Worm (Caenorhabditis elegans) whole organism, late embryonic: Measurements from ENCODE around the gene asns-2.

ENCODE experiments used
- C38D4.7 ChIP-seq: fragments of 200-800 bp; sonication (Bioruptor generic); optimal IDR thresholded peaks from 2 replicates; lab custom pipeline; 2018; ENCODE audit warnings: mild to moderate bottlenecking, missing genetic modification characterization, moderate library complexity, missing compliant biosample characterization
- K09A11.1 ChIP-seq: sonication (generic microtip); optimal IDR thresholded peaks from 2 replicates; lab custom pipeline; 2017; ENCODE audit warnings: antibody characterized with exemption, mild to moderate bottlenecking, missing genetic modification characterization, missing compliant biosample characterization; ENCODE audit not compliant: insufficient read depth
- Y22D7AL.16 ChIP-seq: sonication (generic microtip); optimal IDR thresholded peaks from 2 replicates; lab custom pipeline; 2016; ENCODE audit warnings: missing genetic modification characterization, missing compliant biosample characterization
- ahr-1 ChIP-seq: sonication (generic microtip); optimal IDR thresholded peaks from 2 replicates; lab custom pipeline; 2016; ENCODE audit warnings: missing genetic modification characterization, missing compliant biosample characterization
- ceh-2 ChIP-seq: sonication (generic microtip); optimal IDR thresholded peaks from 2 replicates; lab custom pipeline; 2016; ENCODE audit warnings: missing genotype, missing genetic modification characterization, missing compliant biosample characterization
- ceh-22 ChIP-seq: sonication (generic microtip); optimal IDR thresholded peaks from 2 replicates; lab custom pipeline; 2017; ENCODE audit warnings: missing biosample characterization, missing genetic modification characterization
- ceh-24 ChIP-seq: sonication (generic microtip); optimal IDR thresholded peaks from 2 replicates; lab custom pipeline; 2016; ENCODE audit warnings: mild to moderate bottlenecking, missing genetic modification characterization, missing compliant biosample characterization
- ceh-30 ChIP-seq: fragments of 150-350 bp; optimal IDR thresholded peaks from 2 replicates; lab custom pipeline; 2014; ENCODE audit warnings: missing biosample characterization, missing genetic modification characterization
- ceh-31 ChIP-seq: sonication (generic microtip); optimal IDR thresholded peaks from 2 replicates; lab custom pipeline; 2016; ENCODE audit warnings: missing genetic modification characterization, missing compliant biosample characterization
- ceh-34 ChIP-seq: sonication (generic microtip); optimal IDR thresholded peaks from 2 replicates; lab custom pipeline; 2016; ENCODE audit warnings: mild to moderate bottlenecking, missing genetic modification characterization, missing compliant biosample characterization
- ceh-45 ChIP-seq: fragments of 200-800 bp; sonication (Bioruptor generic); IDR thresholded peaks from 2 replicates; pipeline ENCODE4 v1.3.6; 2022; ENCODE audit warnings: missing genetic modification reagents, missing genetic modification characterization, missing compliant biosample characterization
- ceh-9 ChIP-seq: sonication (generic microtip); optimal IDR thresholded peaks from 2 replicates; lab custom pipeline; 2016; ENCODE audit warnings: mild to moderate bottlenecking, missing genetic modification characterization, inconsistent platforms, missing compliant biosample characterization
- dmd-4 ChIP-seq: sonication (generic microtip); optimal IDR thresholded peaks from 2 replicates; lab custom pipeline; 2016; ENCODE audit warnings: borderline replicate concordance, missing genetic modification characterization, missing compliant biosample characterization
- dve-1 ChIP-seq: sonication (generic microtip); optimal IDR thresholded peaks from 2 replicates; lab custom pipeline; 2017; ENCODE audit warnings: antibody characterized with exemption, mild to moderate bottlenecking, missing genetic modification characterization, missing compliant biosample characterization
- elt-4 ChIP-seq: sonication (generic microtip); optimal IDR thresholded peaks from 2 replicates; lab custom pipeline; 2016; ENCODE audit warnings: missing genetic modification characterization, missing compliant biosample characterization
- eyg-1 ChIP-seq: sonication (generic microtip); optimal IDR thresholded peaks from 2 replicates; lab custom pipeline; 2016; ENCODE audit warnings: missing genotype, missing genetic modification characterization, missing compliant biosample characterization
- hlh-13 ChIP-seq: fragments of 200-800 bp; sonication (Bioruptor generic); optimal IDR thresholded peaks from 2 replicates; lab custom pipeline; 2018; ENCODE audit warnings: mild to moderate bottlenecking, missing genetic modification characterization, missing compliant biosample characterization
- hlh-15 ChIP-seq: sonication (generic microtip); optimal IDR thresholded peaks from 2 replicates; lab custom pipeline; 2016; ENCODE audit warnings: missing genetic modification characterization, missing compliant biosample characterization
- hlh-30 ChIP-seq: sonication (generic microtip); optimal IDR thresholded peaks from 2 replicates; lab custom pipeline; 2017; ENCODE audit warnings: antibody characterized with exemption, missing genetic modification characterization, missing compliant biosample characterization; ENCODE audit not compliant: insufficient read depth
- hlh-6 ChIP-seq: sonication (generic microtip); optimal IDR thresholded peaks from 2 replicates; lab custom pipeline; 2016; ENCODE audit warnings: missing genotype, missing genetic modification characterization, missing compliant biosample characterization
- lim-6 ChIP-seq: sonication (generic microtip); optimal IDR thresholded peaks from 2 replicates; lab custom pipeline; 2016; ENCODE audit warnings: missing genetic modification characterization, missing compliant biosample characterization
- lin-11 ChIP-seq: fragments of 200-800 bp; sonication (Bioruptor generic); optimal IDR thresholded peaks from 2 replicates; lab custom pipeline; 2018; ENCODE audit warnings: mild to moderate bottlenecking, missing genetic modification characterization, missing compliant biosample characterization
- madf-2 ChIP-seq: sonication (generic microtip); optimal IDR thresholded peaks from 2 replicates; lab custom pipeline; 2017; ENCODE audit warnings: missing genetic modification characterization, missing compliant biosample characterization
- nhr-11 ChIP-seq: fragments of 150-350 bp; optimal IDR thresholded peaks from 2 replicates; lab custom pipeline; 2014; ENCODE audit warnings: missing biosample characterization, missing genetic modification characterization
- nhr-232 ChIP-seq: sonication (generic microtip); optimal IDR thresholded peaks from 2 replicates; lab custom pipeline; 2016; ENCODE audit warnings: missing genetic modification characterization, missing compliant biosample characterization
- pag-3 ChIP-seq: sonication (generic microtip); optimal IDR thresholded peaks from 2 replicates; lab custom pipeline; 2016; ENCODE audit warnings: missing compliant biosample characterization, missing genetic modification characterization, borderline replicate concordance
- pha-2 ChIP-seq: sonication (generic microtip); optimal IDR thresholded peaks from 2 replicates; lab custom pipeline; 2017; ENCODE audit warnings: mild to moderate bottlenecking, missing genetic modification characterization, missing compliant biosample characterization
- pha-4 ChIP-seq: fragments of 150-350 bp; optimal IDR thresholded peaks from 2 replicates; lab custom pipeline; 2018; ENCODE audit warnings: missing biosample characterization, missing genetic modification reagents, missing genetic modification characterization
- pqm-1 ChIP-seq: sonication (generic microtip); optimal IDR thresholded peaks from 2 replicates; lab custom pipeline; 2016; ENCODE audit warnings: missing genetic modification characterization, missing compliant biosample characterization
- pros-1 ChIP-seq: fragments of 150-350 bp; optimal IDR thresholded peaks from 2 replicates; lab custom pipeline; 2014; ENCODE audit warnings: missing biosample characterization, missing genetic modification reagents, missing genetic modification characterization
- sdc-2 ChIP-seq: sonication (generic microtip); optimal IDR thresholded peaks from 2 replicates; lab custom pipeline; 2016; ENCODE audit warnings: missing genotype, missing genetic modification characterization, missing compliant biosample characterization
- tbx-2 ChIP-seq: sonication (generic microtip); optimal IDR thresholded peaks from 2 replicates; lab custom pipeline; 2016; ENCODE audit warnings: missing genetic modification characterization, missing compliant biosample characterization
- tbx-7 ChIP-seq: sonication (generic microtip); optimal IDR thresholded peaks from 2 replicates; lab custom pipeline; 2016; ENCODE audit warnings: missing genotype, missing genetic modification characterization, missing compliant biosample characterization
- unc-55 ChIP-seq: sonication (generic microtip); optimal IDR thresholded peaks from 2 replicates; lab custom pipeline; 2017; ENCODE audit warnings: missing biosample characterization, missing genetic modification reagents, missing genetic modification characterization

asns-2 gene

DNA sequence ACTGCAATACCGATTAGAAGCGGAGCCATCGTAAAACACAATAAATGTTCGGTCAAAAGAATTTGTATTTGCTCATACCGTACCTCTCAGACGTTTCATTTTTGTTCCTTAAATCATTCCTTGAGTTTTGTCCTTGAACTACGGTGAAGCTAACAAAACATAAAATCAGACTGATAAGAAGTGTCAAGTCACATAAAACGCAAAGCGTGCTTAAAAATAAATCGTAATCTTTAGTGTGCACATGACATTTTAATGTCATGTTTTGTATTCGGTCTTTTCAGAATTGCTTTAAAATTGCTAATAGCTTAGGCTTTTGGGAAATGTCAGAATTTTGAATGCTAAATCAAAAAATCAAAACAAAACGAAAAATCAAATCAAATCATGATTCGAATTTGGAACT lies 38.1 kb downstream of the asns-2 start:
- TF ChIP-seq elt-4 (tag; lab: Kevin White, UChicago), result no peak
- TF ChIP-seq ceh-22 (tag; lab: Kevin White, UChicago), result no peak
- TF ChIP-seq dmd-4, result no peak
- no peak for TF ChIP-seq K09A11.1 (tag; lab: Kevin White, UChicago)

DNA sequence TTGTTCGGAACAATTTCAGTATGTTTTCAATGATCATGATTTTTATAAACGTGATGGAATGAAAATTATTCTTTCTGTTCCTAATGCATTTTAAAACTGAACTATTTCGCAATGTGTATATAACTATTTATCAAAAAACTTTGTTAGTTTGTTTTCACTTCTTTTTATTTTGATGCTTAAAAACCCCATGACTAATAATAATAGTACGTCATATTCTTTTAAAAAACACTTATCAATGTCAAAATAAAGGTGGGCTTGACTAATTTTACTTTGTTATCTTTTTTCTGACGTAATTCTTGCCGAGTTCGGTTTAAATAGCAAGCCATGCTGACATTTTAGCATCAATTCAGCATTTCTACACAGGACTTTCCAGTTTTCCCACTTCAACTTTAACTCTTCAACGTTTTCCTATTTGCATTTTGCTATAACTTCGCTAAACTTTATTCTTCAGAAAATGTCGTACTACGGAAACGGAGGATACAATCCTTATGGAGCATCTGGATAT lies 39.5 kb downstream of the asns-2 start, which contains the start of gene F53A9.1:
Gene F53A9.1 (plus strand): TSS at position 455 of the 505 bp plus-strand sequence.
- no peak for TF ChIP-seq K09A11.1 (tag; lab: Kevin White, UChicago)
- TF ChIP-seq pha-4 (tag; lab: Kevin White, UChicago), result no peak
- no peak for TF ChIP-seq ceh-2 (tag; lab: Kevin White, UChicago)
- TF ChIP-seq hlh-6, result no peak
- TF ChIP-seq hlh-15 (tag; lab: Kevin White, UChicago), result no peak
- no peak for TF ChIP-seq tbx-2 (tag; lab: Kevin White, UChicago)
- no peak for TF ChIP-seq unc-55 (GFP tag; lab: Kevin White, UChicago)
- no peak for TF ChIP-seq nhr-232 (tag; lab: Kevin White, UChicago)
- no peak for TF ChIP-seq ceh-45 (GFP tag; lab: Robert Waterston, UW)
- no peak for TF ChIP-seq ceh-22 (tag; lab: Kevin White, UChicago)
- TF ChIP-seq, all 69 proteins: peak for 0

ce11 chrX:8709424-8709823 lies 41.3 kb downstream of the asns-2 start, which contains the start of gene kreg-1:
kreg-1 (plus strand) TSS chrX:8709764.
- TF ChIP-seq lim-6 (tag; lab: Kevin White, UChicago), result no peak
- no peak for TF ChIP-seq eyg-1
- TF ChIP-seq nhr-232 (tag; lab: Kevin White, UChicago), result no peak
- TF ChIP-seq ceh-31, result no peak
- no peak for TF ChIP-seq sdc-2 (tag; lab: Kevin White, UChicago)
- TF ChIP-seq pros-1, result no peak
- no peak for TF ChIP-seq ceh-30 (tag; lab: Kevin White, UChicago)
- TF ChIP-seq ceh-9 (tag; lab: Kevin White, UChicago), result no peak
- TF ChIP-seq ceh-45 (GFP tag; lab: Robert Waterston, UW), result no peak
- no peak for TF ChIP-seq tbx-7 (tag; lab: Kevin White, UChicago)
- TF ChIP-seq ceh-24 (tag; lab: Kevin White, UChicago), result no peak
- no peak for TF ChIP-seq unc-55 (GFP tag; lab: Kevin White, UChicago)
- TF ChIP-seq hlh-13, result no peak
- no peak for TF ChIP-seq Y22D7AL.16 (tag; lab: Kevin White, UChicago)
- TF ChIP-seq pqm-1 (tag; lab: Kevin White, UChicago), result no peak
- no peak for TF ChIP-seq hlh-6
- TF ChIP-seq dve-1, result no peak

DNA sequence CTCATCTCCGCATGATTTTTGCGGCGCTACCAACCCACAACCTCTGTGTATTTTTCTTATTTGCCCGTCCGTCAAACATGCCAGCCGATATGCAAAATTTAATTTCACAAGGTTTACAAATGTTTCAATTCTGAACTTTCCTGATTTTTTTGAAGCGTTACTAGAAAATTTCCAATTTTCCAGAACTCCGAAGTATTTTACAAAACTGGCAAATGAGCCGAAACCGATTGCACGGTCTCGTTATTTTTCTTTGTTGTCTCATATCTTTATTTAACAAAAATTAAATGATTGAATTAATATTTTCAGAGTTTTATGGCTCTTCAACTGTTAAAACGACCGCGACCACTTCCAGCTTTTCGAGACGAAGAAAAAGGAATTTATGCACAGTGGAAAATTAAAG lies 42.7 kb downstream of the asns-2 start, which contains the start of gene F53A9.3:
Gene F53A9.3 (plus strand): TSS at position 301 of the 400 bp plus-strand sequence.
- TF ChIP-seq C38D4.7 (GFP tag; lab: Kevin White, UChicago), result no peak
- TF ChIP-seq ceh-34 (tag; lab: Kevin White, UChicago), result no peak
- TF ChIP-seq pha-2 (tag; lab: Kevin White, UChicago), result no peak
- no peak for TF ChIP-seq pag-3
- no peak for TF ChIP-seq tbx-7 (tag; lab: Kevin White, UChicago)
- TF ChIP-seq lim-6 (tag; lab: Kevin White, UChicago), result no peak
- no peak for TF ChIP-seq ceh-22 (tag; lab: Kevin White, UChicago)
- TF ChIP-seq hlh-30 (tag; lab: Kevin White, UChicago), result no peak
- no peak for TF ChIP-seq lin-11 (tag; lab: Kevin White, UChicago)
- no peak for TF ChIP-seq K09A11.1 (tag; lab: Kevin White, UChicago)
- no peak for TF ChIP-seq madf-2
- TF ChIP-seq nhr-11 (tag; lab: Kevin White, UChicago), result no peak
- TF ChIP-seq ahr-1 (tag; lab: Kevin White, UChicago), result no peak
- TF ChIP-seq hlh-15 (tag; lab: Kevin White, UChicago), result no peak
